Fruit fly (Drosophila melanogaster) whole organism, adult: ENCODE data around the gene RfC38.

Experiments
- CG11617 ChIP-seq: fragments of 200-800 bp; sonication (Bioruptor generic); optimal IDR thresholded peaks from 2 replicates; lab custom pipeline; 2017; ENCODE audit warnings: mild to moderate bottlenecking, missing biosample characterization, missing genetic modification reagents, missing genetic modification characterization
- CG12768 ChIP-seq: fragments of 200-800 bp; sonication (Bioruptor generic); optimal IDR thresholded peaks from 2 replicates; lab custom pipeline; 2017; ENCODE audit warnings: missing biosample characterization, missing genetic modification characterization, mild to moderate bottlenecking, moderate library complexity, missing genetic modification reagents
- CG14711 ChIP-seq: fragments of 200-800 bp; sonication (Bioruptor generic); optimal IDR thresholded peaks from 2 replicates; lab custom pipeline; 2018; ENCODE audit warnings: missing biosample characterization, mild to moderate bottlenecking, missing genetic modification characterization, moderate library complexity
- CG1620 ChIP-seq: fragments of 200-800 bp; sonication (Bioruptor generic); optimal IDR thresholded peaks from 2 replicates; lab custom pipeline; 2016; ENCODE audit warnings: missing biosample characterization, missing genetic modification characterization
- CG5204 ChIP-seq: fragments of 200-800 bp; sonication (Bioruptor generic); optimal IDR thresholded peaks from 2 replicates; lab custom pipeline; 2016; ENCODE audit warnings: missing biosample characterization, missing genetic modification characterization
- CG7045 ChIP-seq: fragments of 200-800 bp; sonication (Bioruptor generic); optimal IDR thresholded peaks from 2 replicates; lab custom pipeline; 2017; ENCODE audit warnings: missing biosample characterization, mild to moderate bottlenecking, missing genetic modification characterization
- Clk ChIP-seq: fragments of 200-800 bp; sonication (Bioruptor generic); optimal IDR thresholded peaks from 2 replicates; lab custom pipeline; 2017; ENCODE audit warnings: missing biosample characterization, missing genetic modification characterization
- Crg-1 ChIP-seq: fragments of 200-800 bp; sonication (Bioruptor generic); optimal IDR thresholded peaks from 2 replicates; lab custom pipeline; 2016; ENCODE audit warnings: missing biosample characterization, missing genetic modification characterization
- Mnt ChIP-seq: fragments of 200-800 bp; sonication (Bioruptor generic); optimal IDR thresholded peaks from 2 replicates; lab custom pipeline; 2016; ENCODE audit warnings: missing biosample characterization, mild to moderate bottlenecking, missing genetic modification characterization
- cic ChIP-seq: fragments of 200-800 bp; sonication (Bioruptor generic); optimal IDR thresholded peaks from 2 replicates; lab custom pipeline; 2017; ENCODE audit warnings: missing biosample characterization, mild to moderate bottlenecking, missing genetic modification characterization, moderate library complexity
- cnc ChIP-seq, 2 experiments: fragments of >200 bp; optimal IDR thresholded peaks; 2 replicates each; lab custom pipeline; 2017
- kay ChIP-seq: fragments of 200-800 bp; sonication (Bioruptor generic); peaks from one replicate; lab custom pipeline; 2016; ENCODE audit warnings: missing biosample characterization, missing genetic modification characterization, borderline replicate concordance
- ovo ChIP-seq: fragments of 200-800 bp; sonication (Bioruptor generic); optimal IDR thresholded peaks from 2 replicates; lab custom pipeline; 2016; ENCODE audit warnings: missing biosample characterization, missing genetic modification characterization
- tj ChIP-seq: fragments of 200-800 bp; sonication (Bioruptor generic); optimal IDR thresholded peaks from 3 replicates; lab custom pipeline; 2017; ENCODE audit warnings: missing biosample characterization, mild to moderate bottlenecking, missing genetic modification characterization, moderate library complexity

- no peak for TF ChIP-seq Clk (GFP tag; lab: Kevin White, UChicago)
- TF ChIP-seq CG12768 (GFP tag; lab: Kevin White, UChicago), result no peak
- no peak for TF ChIP-seq CG7045
- no peak for TF ChIP-seq kay (GFP tag; lab: Kevin White, UChicago)
- TF ChIP-seq cnc (optimal IDR thresholded peaks at IDR 0.05; lab: Kevin White, UChicago), result no peak
- no peak for TF ChIP-seq CG11617 (GFP tag; lab: Kevin White, UChicago)
- no peak for TF ChIP-seq Crg-1 (GFP tag; lab: Kevin White, UChicago)
- TF ChIP-seq tj (GFP tag; lab: Kevin White, UChicago), result no peak
- TF ChIP-seq ovo (GFP tag; lab: Kevin White, UChicago), result no peak
- no peak for TF ChIP-seq CG14711 (tag; lab: Kevin White, UChicago)
- no peak for TF ChIP-seq CG5204 (GFP tag; lab: Kevin White, UChicago)
- TF ChIP-seq cic, result no peak
- no peak for TF ChIP-seq Mnt (GFP tag; lab: Kevin White, UChicago)
- TF ChIP-seq CG1620, result no peak
Measured at dm6 chr2L:11178826-11179391, 48.5 kb upstream of the RfC38 start, which contains the start of gene Boh2.
